Fruit fly (Drosophila melanogaster): Measurements from ENCODE around the gene Lk6.

Gene Lk6

DNA sequence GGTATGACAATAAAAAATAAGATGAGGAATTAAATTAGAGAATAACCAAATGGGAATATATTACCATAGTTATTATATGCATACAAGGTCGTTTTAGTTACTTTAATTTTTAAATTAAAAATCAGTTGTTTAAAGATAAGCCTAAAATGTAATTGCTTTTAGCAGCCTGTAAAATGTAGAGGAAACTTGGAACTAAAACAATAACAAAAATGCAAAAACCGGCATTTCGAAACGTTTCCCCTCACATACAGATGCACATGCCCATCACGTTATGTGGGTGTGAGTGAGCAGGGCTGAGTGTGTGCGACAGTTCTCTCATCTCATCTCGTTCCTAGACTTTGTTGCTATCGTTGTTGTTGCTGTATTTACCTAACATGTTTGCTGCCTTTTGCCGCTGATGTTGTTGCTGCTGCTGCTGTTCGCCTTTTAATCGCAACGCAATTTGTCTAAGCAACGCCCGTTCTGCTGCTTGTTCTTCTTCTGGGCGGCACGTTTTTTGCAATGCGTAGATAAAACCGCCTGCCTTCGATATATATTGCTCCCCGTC, 5.0 kb downstream of the Lk6 start (continued):
- peak in 1 of 2 experiments; percentile 7 for TF ChIP-seq tll (GFP tag; optimal IDR thresholded peaks at IDR 0.05)
- TF ChIP-seq Poxn (GFP tag; IDR thresholded peaks at IDR 0.05): no peak
- no peak for TF ChIP-seq Hand (GFP tag; optimal IDR thresholded peaks at IDR 0.05)
- no peak for TF ChIP-seq Aef1 (GFP tag; IDR thresholded peaks at IDR 0.05)
- no peak for TF ChIP-seq sob (GFP tag; IDR thresholded peaks at IDR 0.05)
- no peak for TF ChIP-seq CG33213 (GFP tag; optimal IDR thresholded peaks at IDR 0.05)
- TF ChIP-seq ara (GFP tag; IDR thresholded peaks at IDR 0.05): no peak
- no peak for TF ChIP-seq CG11695 (GFP tag; IDR thresholded peaks at IDR 0.05)
- TF ChIP-seq CG3065 (GFP tag; optimal IDR thresholded peaks at IDR 0.05): no peak
- TF ChIP-seq lbe (GFP tag; optimal IDR thresholded peaks at IDR 0.05): no peak
- no peak for TF ChIP-seq CkIIα-i1 (GFP tag; IDR thresholded peaks at IDR 0.05)
- TF ChIP-seq Scr (GFP tag; IDR thresholded peaks at IDR 0.05; ENCODE audit: partially characterized antibody): no peak
- TF ChIP-seq cg (GFP tag; optimal IDR thresholded peaks at IDR 0.05): peak; percentile 90
- no peak for TF ChIP-seq CHES-1-like (GFP tag; optimal IDR thresholded peaks at IDR 0.05)
- TF ChIP-seq HLHmδ (GFP tag; optimal IDR thresholded peaks at IDR 0.05): peak; percentile 18
- TF ChIP-seq croc (GFP tag; conservative IDR thresholded peaks at IDR 0.05): no peak
- TF ChIP-seq CTCF (GFP tag; optimal IDR thresholded peaks at IDR 0.05): no peak
- TF ChIP-seq Trl (optimal IDR thresholded peaks at IDR 0.05): peak in 1 of 2 experiments; percentile 39
- TF ChIP-seq Trl (GFP tag; optimal IDR thresholded peaks at IDR 0.05): no peak
- TF ChIP-seq Max (GFP tag; optimal IDR thresholded peaks at IDR 0.05): peak; percentile 3
- TF ChIP-seq emc (GFP tag; optimal IDR thresholded peaks at IDR 0.05): no peak
- TF ChIP-seq ash1 (GFP tag; optimal IDR thresholded peaks at IDR 0.05): no peak
- TF ChIP-seq CG11504 (tag; optimal IDR thresholded peaks at IDR 0.05): peak; percentile 9
- TF ChIP-seq Med (GFP tag): peak; percentile 64
- no peak for TF ChIP-seq p53 (GFP tag; optimal IDR thresholded peaks at IDR 0.05)
- TF ChIP-seq Awh (GFP tag; IDR thresholded peaks at IDR 0.05): no peak
- TF ChIP-seq bigmax (GFP tag; optimal IDR thresholded peaks at IDR 0.05): no peak
- TF ChIP-seq lola (GFP tag; optimal IDR thresholded peaks at IDR 0.05): no peak
- TF ChIP-seq CG6813 (GFP tag; optimal IDR thresholded peaks at IDR 0.05): no peak
- peak; percentile 0 for TF ChIP-seq Nf-YC (tag; optimal IDR thresholded peaks at IDR 0.05)
- no peak for TF ChIP-seq Hmx (GFP tag; optimal IDR thresholded peaks at IDR 0.05)
- TF ChIP-seq CG12236 (GFP tag; optimal IDR thresholded peaks at IDR 0.05): no peak
- TF ChIP-seq ATbp (GFP tag; optimal IDR thresholded peaks at IDR 0.05): no peak

DNA sequence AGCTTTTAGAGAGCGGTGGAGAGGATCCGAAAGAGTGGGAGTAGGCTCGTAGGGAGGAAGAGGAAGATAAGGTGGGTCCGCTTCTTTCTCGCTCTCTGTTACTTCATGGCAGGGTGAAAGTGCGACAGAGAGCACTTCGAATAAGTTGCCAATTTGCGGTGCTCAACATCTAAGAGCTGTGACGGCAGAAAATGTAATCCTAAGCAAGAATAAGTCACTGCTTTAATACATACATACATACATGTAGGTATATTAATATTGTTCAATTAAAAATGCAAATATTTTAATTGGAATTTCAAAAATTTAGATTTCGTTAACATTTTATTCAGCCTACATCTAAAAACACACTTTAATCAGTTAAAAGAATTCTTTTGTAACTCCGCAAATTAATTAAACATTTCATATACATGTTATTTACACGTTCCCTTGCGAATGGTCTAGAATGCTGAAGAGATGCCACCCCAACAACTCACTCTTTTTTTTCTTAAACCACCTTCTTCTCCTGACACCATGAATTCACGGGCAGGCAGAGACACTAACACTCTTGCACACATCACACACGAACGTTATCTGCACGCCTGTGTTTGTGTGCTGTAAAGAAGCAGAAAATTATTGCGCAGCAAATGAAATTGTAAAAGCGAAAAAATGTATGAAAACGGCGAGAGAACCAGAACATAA, 5.6 kb downstream of the Lk6 start:
- TF ChIP-seq bigmax (GFP tag; optimal IDR thresholded peaks at IDR 0.05) (no peak), bsh (GFP tag; optimal IDR thresholded peaks at IDR 0.05) (no peak), CG11456 (GFP tag; IDR thresholded peaks at IDR 0.05) (no peak), dpn (GFP tag; optimal IDR thresholded peaks at IDR 0.05) (peak in 1 of 2 experiments; percentile 5), lola (GFP tag; optimal IDR thresholded peaks at IDR 0.05) (peak in 1 of 3 experiments; percentile 6), ab (GFP tag; optimal IDR thresholded peaks at IDR 0.05) (no peak), CG13775 (GFP tag; optimal IDR thresholded peaks at IDR 0.05) (peak; percentile 28), Ets65A (GFP tag) (no peak), insv (GFP tag; optimal IDR thresholded peaks at IDR 0.05) (no peak), Trl (optimal IDR thresholded peaks at IDR 0.05) (peak; percentile 67 to 89), Trl (GFP tag; optimal IDR thresholded peaks at IDR 0.05) (no peak), CG7839 (tag; optimal IDR thresholded peaks at IDR 0.05) (peak; percentile 38), CG2120 (GFP tag; optimal IDR thresholded peaks at IDR 0.05) (peak; percentile 55), CG7556 (GFP tag; optimal IDR thresholded peaks at IDR 0.05) (peak; percentile 62), CG3995 (GFP tag; optimal IDR thresholded peaks at IDR 0.05) (peak; percentile 66), CG7745 (tag; optimal IDR thresholded peaks at IDR 0.05) (peak; percentile 31), CG3281 (GFP tag; optimal IDR thresholded peaks at IDR 0.05) (peak; percentile 54), croc (GFP tag; conservative IDR thresholded peaks at IDR 0.05) (no peak), BtbVII (GFP tag; optimal IDR thresholded peaks at IDR 0.05) (peak; percentile 34), ash1 (GFP tag; optimal IDR thresholded peaks at IDR 0.05) (peak; percentile 0), Ssrp (tag; optimal IDR thresholded peaks at IDR 0.05) (peak; percentile 6), CG17385 (GFP tag; optimal IDR thresholded peaks at IDR 0.05) (peak; percentile 92), CG10274 (GFP tag; optimal IDR thresholded peaks at IDR 0.05) (no peak)
